Fruit fly (Drosophila melanogaster) whole organism, wandering third instar larva: Measurements from ENCODE around the gene CG2964.

Experiments used
- Abd-B ChIP-seq: fragments of >200 bp; optimal IDR thresholded peaks from 2 replicates; lab custom pipeline; 2017; ENCODE audit warnings: missing biosample characterization, missing genetic modification characterization
- Mio ChIP-seq: sonication (Bioruptor generic); optimal IDR thresholded peaks from 2 replicates; lab custom pipeline; 2016; ENCODE audit warnings: missing biosample characterization, missing genetic modification characterization
- h ChIP-seq: fragments of 200-800 bp; sonication (Bioruptor generic); optimal IDR thresholded peaks from 3 replicates; lab custom pipeline; 2016; ENCODE audit warnings: missing biosample characterization, mild to moderate bottlenecking, missing genetic modification characterization

DNA sequence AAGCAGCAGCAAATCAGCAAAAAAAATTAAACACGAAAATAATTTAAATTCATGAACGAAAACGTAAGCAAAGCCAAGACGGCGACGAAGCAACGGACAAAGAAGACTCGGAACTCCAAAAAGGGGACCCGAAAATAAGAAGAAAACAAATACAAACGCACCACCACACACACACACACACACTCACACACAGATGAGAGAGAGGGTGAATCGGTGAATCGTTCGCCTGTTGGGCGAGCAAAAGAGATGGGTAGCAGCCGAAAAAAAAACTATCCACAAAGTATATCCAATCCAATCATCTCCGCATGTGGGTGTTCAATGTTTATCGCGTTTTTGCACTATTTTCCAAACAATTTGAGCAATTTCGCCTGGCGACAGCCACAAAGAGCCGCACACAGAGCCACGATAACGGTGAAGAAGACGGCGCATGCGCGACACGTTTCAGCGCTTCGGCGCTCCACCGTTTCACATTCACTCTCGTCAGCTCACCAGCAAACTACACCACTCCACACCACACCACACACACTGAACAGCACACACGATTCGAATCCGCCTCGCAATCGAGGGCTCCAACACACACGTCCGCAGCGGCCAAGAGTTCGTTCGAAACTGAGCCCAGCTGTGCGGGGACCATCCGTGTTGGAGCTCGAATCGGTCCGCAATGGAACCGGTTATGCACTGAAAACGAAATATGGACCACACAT, 17.6 kb downstream of the CG2964 start, which contains the start of gene Duox:
- TF ChIP-seq Abd-B = no peak
- no peak for TF ChIP-seq h
- TF ChIP-seq Mio (GFP tag; lab: Kevin White, UChicago) = no peak
